Worm (Caenorhabditis elegans) whole organism, L2 larva: ENCODE results near the gene F28A12.10.

ENCODE experiments used
- C34F6.9 ChIP-seq: fragments of 150-350 bp; optimal IDR thresholded peaks from 2 replicates; lab custom pipeline; 2014; ENCODE audit warnings: missing biosample characterization, missing genetic modification characterization
- R02D3.7 ChIP-seq: fragments of 150-350 bp; optimal IDR thresholded peaks from 2 replicates; lab custom pipeline; 2014; ENCODE audit warnings: missing biosample characterization, missing genetic modification characterization
- Y55F3AM.14 ChIP-seq: fragments of 200-800 bp; sonication (Bioruptor generic); optimal IDR thresholded peaks from 2 replicates; lab custom pipeline; 2018; ENCODE audit warnings: mild to moderate bottlenecking, missing genetic modification characterization, missing compliant biosample characterization
- blmp-1 ChIP-seq: sonication (generic microtip); optimal IDR thresholded peaks from 2 replicates; lab custom pipeline; 2017; ENCODE audit warnings: missing genetic modification characterization, mild to moderate bottlenecking, missing compliant biosample characterization, antibody characterized with exemption, moderate library complexity; ENCODE audit not compliant: insufficient read depth
- ceh-16 ChIP-seq: fragments of 150-350 bp; optimal IDR thresholded peaks from 2 replicates; lab custom pipeline; 2014; ENCODE audit warnings: missing biosample characterization, missing genetic modification characterization
- ceh-82 ChIP-seq: fragments of 150-350 bp; optimal IDR thresholded peaks from 2 replicates; lab custom pipeline; 2014; ENCODE audit warnings: missing biosample characterization, missing genetic modification characterization
- crh-2 ChIP-seq: sonication (generic microtip); optimal IDR thresholded peaks from 2 replicates; lab custom pipeline; 2017; ENCODE audit warnings: missing biosample characterization, missing genetic modification characterization
- egl-27 ChIP-seq: sonication (generic microtip); optimal IDR thresholded peaks from 3 replicates; lab custom pipeline; 2017; ENCODE audit warnings: missing biosample characterization, missing genetic modification reagents, missing genetic modification characterization
- elt-1 ChIP-seq: fragments of 150-350 bp; optimal IDR thresholded peaks from 2 replicates; lab custom pipeline; 2014; ENCODE audit warnings: missing biosample characterization, missing genetic modification characterization
- elt-3 ChIP-seq: sonication (generic microtip); optimal IDR thresholded peaks from 2 replicates; lab custom pipeline; 2017; ENCODE audit warnings: missing biosample characterization, missing genetic modification characterization
- fos-1 ChIP-seq: fragments of 150-350 bp; optimal IDR thresholded peaks from 2 replicates; lab custom pipeline; 2014; ENCODE audit warnings: missing biosample characterization, missing genetic modification characterization
- gmeb-1 ChIP-seq: fragments of 150-350 bp; optimal IDR thresholded peaks from 2 replicates; lab custom pipeline; 2014; ENCODE audit warnings: missing biosample characterization, missing genetic modification characterization
- lin-11 ChIP-seq: fragments of 150-350 bp; sonication (generic microtip); optimal IDR thresholded peaks from 2 replicates; lab custom pipeline; 2014; ENCODE audit warnings: missing biosample characterization, missing genetic modification characterization, inconsistent platforms, mixed read lengths
- lin-39 ChIP-seq: fragments of 150-350 bp; optimal IDR thresholded peaks from 2 replicates; lab custom pipeline; 2014; ENCODE audit warnings: missing biosample characterization, missing genetic modification reagents, missing genetic modification characterization
- lsy-2 ChIP-seq, 2 experiments: fragments of 150-350 bp in 1 of 2; sonication (generic microtip) in 1 of 2; optimal IDR thresholded peaks; 2 replicates each; lab custom pipeline; 2014 to 2017; ENCODE audit warnings: missing biosample characterization in 2 of 2, missing genetic modification characterization in 2 of 2
- mab-5 ChIP-seq: fragments of 150-350 bp; optimal IDR thresholded peaks from 2 replicates; lab custom pipeline; 2014; ENCODE audit warnings: missing biosample characterization, missing genetic modification characterization
- mbf-1 ChIP-seq: sonication (generic microtip); optimal IDR thresholded peaks from 2 replicates; lab custom pipeline; 2017; ENCODE audit warnings: missing biosample characterization, missing genetic modification characterization
- mdl-1 ChIP-seq, 2 experiments: fragments of 150-350 bp in 1 of 2; sonication (generic microtip) in 1 of 2; optimal IDR thresholded peaks; 2 replicates each; lab custom pipeline; 2017; ENCODE audit warnings: missing biosample characterization in 2 of 2, missing genetic modification characterization in 2 of 2
- nhr-10 ChIP-seq: sonication (generic microtip); optimal IDR thresholded peaks from 2 replicates; lab custom pipeline; 2017; ENCODE audit warnings: missing biosample characterization, missing genetic modification characterization
- nhr-11 ChIP-seq: fragments of 150-350 bp; optimal IDR thresholded peaks from 2 replicates; lab custom pipeline; 2014; ENCODE audit warnings: missing biosample characterization, missing genetic modification characterization
- nhr-12 ChIP-seq: fragments of 150-350 bp; optimal IDR thresholded peaks from 2 replicates; lab custom pipeline; 2014; ENCODE audit warnings: missing biosample characterization, missing genetic modification characterization
- nhr-129 ChIP-seq: fragments of 150-350 bp; optimal IDR thresholded peaks from 2 replicates; lab custom pipeline; 2014; ENCODE audit warnings: missing biosample characterization, missing genetic modification characterization
- nhr-21 ChIP-seq: fragments of 150-350 bp; optimal IDR thresholded peaks from 2 replicates; lab custom pipeline; 2014; ENCODE audit warnings: missing biosample characterization, missing genetic modification characterization
- nhr-23 ChIP-seq: fragments of 150-350 bp; optimal IDR thresholded peaks from 2 replicates; lab custom pipeline; 2014; ENCODE audit warnings: missing biosample characterization, missing genetic modification reagents, missing genetic modification characterization
- nhr-237 ChIP-seq: fragments of 150-350 bp; optimal IDR thresholded peaks from 2 replicates; lab custom pipeline; 2014; ENCODE audit warnings: missing biosample characterization, missing genetic modification characterization
- nhr-25 ChIP-seq: fragments of 150-350 bp; sonication (generic microtip); optimal IDR thresholded peaks from 3 replicates; lab custom pipeline; 2014; ENCODE audit warnings: missing biosample characterization, missing genetic modification characterization
- nhr-6 ChIP-seq: fragments of 150-350 bp; optimal IDR thresholded peaks from 2 replicates; lab custom pipeline; 2014; ENCODE audit warnings: missing biosample characterization, missing genetic modification characterization
- peb-1 ChIP-seq: fragments of 150-350 bp; optimal IDR thresholded peaks from 2 replicates; lab custom pipeline; 2014; ENCODE audit warnings: missing biosample characterization, missing genetic modification characterization
- skn-1 ChIP-seq: sonication (generic microtip); optimal IDR thresholded peaks from 2 replicates; lab custom pipeline; 2017; ENCODE audit warnings: missing biosample characterization, missing genetic modification characterization
- sma-9 ChIP-seq, 2 experiments: fragments of 150-350 bp in 1 of 2; sonication (generic microtip) in 1 of 2; optimal IDR thresholded peaks; 2 replicates each; lab custom pipeline; 2014 to 2016; ENCODE audit warnings: missing genetic modification characterization in 2 of 2, mild to moderate bottlenecking in 1 of 2, missing biosample characterization in 1 of 2, missing compliant biosample characterization in 1 of 2, missing genetic modification reagents in 1 of 2, moderate library complexity in 1 of 2
- snpc-4 ChIP-seq: fragments of 150-350 bp; optimal IDR thresholded peaks from 2 replicates; lab custom pipeline; 2014; ENCODE audit warnings: missing biosample characterization, missing genetic modification characterization
- unc-39 ChIP-seq: fragments of 150-350 bp; optimal IDR thresholded peaks from 2 replicates; lab custom pipeline; 2014; ENCODE audit warnings: missing biosample characterization, missing genetic modification characterization
- unc-55 ChIP-seq: fragments of 150-350 bp; sonication (generic microtip); optimal IDR thresholded peaks from 3 replicates; lab custom pipeline; 2014; ENCODE audit warnings: missing biosample characterization, missing genetic modification reagents, missing genetic modification characterization
- zag-1 ChIP-seq: fragments of 150-350 bp; optimal IDR thresholded peaks from 2 replicates; lab custom pipeline; 2014; ENCODE audit warnings: missing biosample characterization, missing genetic modification characterization
- ztf-1 ChIP-seq: fragments of 200-800 bp; sonication (Bioruptor generic); conservative IDR thresholded peaks from 2 replicates; pipeline ENCODE4 v1.3.6; 2022; ENCODE audit warnings: missing genetic modification characterization, missing compliant biosample characterization
- ztf-11 ChIP-seq: sonication (generic microtip); optimal IDR thresholded peaks from 2 replicates; lab custom pipeline; 2017; ENCODE audit warnings: missing biosample characterization, missing genetic modification characterization
- ztf-4 ChIP-seq: fragments of 150-350 bp; optimal IDR thresholded peaks from 2 replicates; lab custom pipeline; 2014; ENCODE audit warnings: missing biosample characterization, missing genetic modification characterization

F28A12.10 gene

ce11 chrV:8603272-8603671, 34.3 kb downstream of the F28A12.10 start, which contains the start of gene F41E6.5:
Gene F41E6.5, plus strand, starts transcription at chrV:8603480.
- TF ChIP-seq nhr-21 (tag; lab: Kevin White, UChicago) (peak; percentile 1), nhr-25 (tag; lab: Kevin White, UChicago) (no peak), peb-1 (tag; lab: Kevin White, UChicago) (no peak), ztf-1 (GFP tag; lab: Robert Waterston, UW) (no peak), ztf-11 (tag; lab: Kevin White, UChicago) (no peak), elt-1 (tag; lab: Kevin White, UChicago) (no peak), egl-27 (tag; lab: Kevin White, UChicago) (no peak), mbf-1 (tag; lab: Kevin White, UChicago) (no peak), mab-5 (tag; lab: Kevin White, UChicago) (no peak), nhr-12 (no peak), nhr-6 (tag; lab: Kevin White, UChicago) (no peak), nhr-11 (no peak), ceh-16 (tag; lab: Kevin White, UChicago) (no peak), C34F6.9 (tag; lab: Kevin White, UChicago) (no peak), sma-9 (GFP tag; optimal IDR thresholded peaks at IDR 0.05; lab: Kevin White, UChicago) (peak; percentile 47), sma-9 (tag; optimal IDR thresholded peaks at IDR 0.05; lab: Kevin White, UChicago) (no peak), snpc-4 (tag; lab: Kevin White, UChicago) (no peak), ceh-82 (no peak), elt-3 (tag; lab: Kevin White, UChicago) (no peak), nhr-237 (tag; lab: Kevin White, UChicago) (no peak), lin-11 (tag; lab: Kevin White, UChicago) (no peak), crh-2 (tag; lab: Kevin White, UChicago) (peak; percentile 72), R02D3.7 (tag; lab: Kevin White, UChicago) (no peak), gmeb-1 (tag; lab: Kevin White, UChicago) (no peak), zag-1 (tag; lab: Kevin White, UChicago) (no peak), blmp-1 (tag; lab: Kevin White, UChicago) (no peak), fos-1 (tag; lab: Kevin White, UChicago) (peak; percentile 26), ztf-4 (tag; lab: Kevin White, UChicago) (no peak)

- no peak for TF ChIP-seq nhr-21 (tag; lab: Kevin White, UChicago)
- TF ChIP-seq blmp-1 (tag; lab: Kevin White, UChicago) = no peak
- no peak for TF ChIP-seq peb-1 (tag; lab: Kevin White, UChicago)
- TF ChIP-seq skn-1 = no peak
- no peak for TF ChIP-seq crh-2 (tag; lab: Kevin White, UChicago)
- no peak for TF ChIP-seq Y55F3AM.14 (GFP tag; lab: Kevin White, UChicago)
These were observed 34.9 kb downstream of the F28A12.10 start, which contains the start of gene F41E6.15 for ce11 chrV:8602638-8603037. Gene F41E6.15, minus strand, starts transcription at chrV:8602738.

ce11 chrV:8601420-8601819, 36.1 kb downstream of the F28A12.10 start, which contains the start of gene F41E6.8:
Gene F41E6.8, minus strand, starts transcription at chrV:8601520.
- TF ChIP-seq ceh-82 (no peak), snpc-4 (tag; lab: Kevin White, UChicago) (no peak), mab-5 (tag; lab: Kevin White, UChicago) (no peak), crh-2 (tag; lab: Kevin White, UChicago) (no peak), R02D3.7 (tag; lab: Kevin White, UChicago) (no peak), nhr-23 (no peak), mdl-1 (tag; optimal IDR thresholded peaks at IDR 0.05; lab: Kevin White, UChicago) (no peak)
- TF ChIP-seq, all 48 proteins: peak for 0

- TF ChIP-seq ceh-16 (tag; lab: Kevin White, UChicago) (no peak), unc-55 (no peak), nhr-23 (no peak), ztf-1 (GFP tag; lab: Robert Waterston, UW) (no peak), nhr-21 (tag; lab: Kevin White, UChicago) (no peak), C34F6.9 (tag; lab: Kevin White, UChicago) (no peak), gmeb-1 (tag; lab: Kevin White, UChicago) (no peak), lin-39 (tag; lab: Kevin White, UChicago) (no peak), nhr-12 (no peak)
These were observed 37.6 kb downstream of the F28A12.10 start for ce11 chrV:8599957-8600356.

ce11 chrV:8599192-8599591, 38.4 kb downstream of the F28A12.10 start, which contains the start of gene F41E6.7:
Gene F41E6.7, minus strand, starts transcription at chrV:8599292.
- TF ChIP-seq elt-3 (tag; lab: Kevin White, UChicago) (no peak), lin-11 (tag; lab: Kevin White, UChicago) (no peak), lsy-2 (tag; optimal IDR thresholded peaks at IDR 0.05; lab: Kevin White, UChicago) (no peak), snpc-4 (tag; lab: Kevin White, UChicago) (no peak), nhr-129 (tag; lab: Kevin White, UChicago) (no peak), crh-2 (tag; lab: Kevin White, UChicago) (no peak), unc-39 (tag; lab: Kevin White, UChicago) (no peak), unc-55 (no peak), fos-1 (tag; lab: Kevin White, UChicago) (no peak), peb-1 (tag; lab: Kevin White, UChicago) (no peak), nhr-23 (no peak), nhr-10 (tag; lab: Kevin White, UChicago) (no peak), ceh-16 (tag; lab: Kevin White, UChicago) (no peak), ztf-4 (tag; lab: Kevin White, UChicago) (no peak), ceh-82 (no peak), nhr-237 (tag; lab: Kevin White, UChicago) (no peak)
